Worm (Caenorhabditis elegans) whole organism, midembryonic: ENCODE results near the gene spe-26.

Source experiments
- T22C8.4 ChIP-seq: fragments of 200-800 bp; sonication (Bioruptor generic); IDR thresholded peaks from 2 replicates; pipeline ENCODE4 v1.3.6; 2022; ENCODE audit warnings: missing genetic modification characterization, missing compliant biosample characterization
- klf-2 ChIP-seq: fragments of 200-800 bp; sonication (Bioruptor generic); conservative IDR thresholded peaks from 2 replicates; pipeline ENCODE4 v1.3.6; 2022; ENCODE audit warnings: missing genetic modification reagents, missing genetic modification characterization, missing compliant biosample characterization
- med-1 ChIP-seq: sonication (generic microtip); optimal IDR thresholded peaks from 2 replicates; lab custom pipeline; 2017; ENCODE audit warnings: missing genetic modification characterization, mild to moderate bottlenecking, missing compliant biosample characterization, antibody characterized with exemption, missing genetic modification reagents; ENCODE audit not compliant: insufficient read depth
- tab-1 ChIP-seq: fragments of 200-800 bp; sonication (Bioruptor generic); IDR thresholded peaks from 2 replicates; pipeline ENCODE4 v1.3.6; 2022; ENCODE audit warnings: missing genetic modification characterization, missing compliant biosample characterization
- ztf-23 ChIP-seq: fragments of 200-800 bp; sonication (Bioruptor generic); IDR thresholded peaks from 2 replicates; pipeline ENCODE4 v1.3.6; 2022; ENCODE audit warnings: missing genetic modification reagents, missing genetic modification characterization, missing compliant biosample characterization
- ztf-29 ChIP-seq: fragments of 200-800 bp; sonication (Bioruptor generic); IDR thresholded peaks from 2 replicates; pipeline ENCODE4 v1.3.6; 2022; ENCODE audit warnings: missing genetic modification reagents, missing genetic modification characterization, missing compliant biosample characterization

DNA sequence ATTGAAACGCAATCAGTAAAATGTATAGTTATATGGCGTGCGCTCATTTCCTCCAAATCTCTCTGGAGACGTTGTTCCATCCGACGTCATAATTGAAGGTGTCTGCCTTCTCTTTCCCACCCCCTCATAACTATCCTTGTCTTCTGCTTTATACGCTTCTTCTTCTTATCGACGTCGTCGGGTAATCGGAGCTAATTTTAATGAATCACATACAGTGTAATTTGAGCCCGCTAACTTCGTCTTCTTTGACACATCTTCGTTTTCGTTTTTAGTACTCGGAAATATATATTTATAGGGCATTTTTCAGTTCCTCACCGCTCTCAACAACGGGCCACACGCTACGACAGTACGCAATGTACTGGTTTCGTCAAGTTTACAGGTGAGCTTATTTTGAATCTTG is 44.7 kb upstream of the spe-26 start, which contains the start of gene ins-1:
- TF ChIP-seq med-1 (GFP tag; lab: Kevin White, UChicago) (no peak), tab-1 (GFP tag; lab: Robert Waterston, UW) (no peak), klf-2 (GFP tag; lab: Robert Waterston, UW) (no peak), ztf-29 (GFP tag; lab: Robert Waterston, UW) (no peak), T22C8.4 (GFP tag; lab: Robert Waterston, UW) (no peak), ztf-23 (GFP tag; lab: Robert Waterston, UW) (no peak)
